Fruit fly (Drosophila melanogaster): ENCODE measurements around the gene CG5937.

dm6 chrX:6054031-6054430 is 14.2 kb downstream of the CG5937 start:
- TF ChIP-seq pan (optimal IDR thresholded peaks at IDR 0.05) (no peak), fru (GFP tag; optimal IDR thresholded peaks at IDR 0.05) (no peak), Mio (GFP tag; optimal IDR thresholded peaks at IDR 0.05) (no peak), dsf (GFP tag; optimal IDR thresholded peaks at IDR 0.05; ENCODE audit: borderline replicate concordance) (no peak), CrebA (GFP tag; optimal IDR thresholded peaks at IDR 0.05; ENCODE audit: borderline replicate concordance) (no peak), rgr (GFP tag; optimal IDR thresholded peaks at IDR 0.05) (no peak), br (GFP tag; optimal IDR thresholded peaks at IDR 0.05) (no peak), h (GFP tag; optimal IDR thresholded peaks at IDR 0.05) (no peak), sv (GFP tag; optimal IDR thresholded peaks at IDR 0.05) (no peak), Dfd (GFP tag; optimal IDR thresholded peaks at IDR 0.05) (no peak), jim (GFP tag; optimal IDR thresholded peaks at IDR 0.05) (no peak), usp (GFP tag; optimal IDR thresholded peaks at IDR 0.05) (no peak)
